Worm (Caenorhabditis elegans): Measurements from ENCODE around the gene cdh-12.

DNA sequence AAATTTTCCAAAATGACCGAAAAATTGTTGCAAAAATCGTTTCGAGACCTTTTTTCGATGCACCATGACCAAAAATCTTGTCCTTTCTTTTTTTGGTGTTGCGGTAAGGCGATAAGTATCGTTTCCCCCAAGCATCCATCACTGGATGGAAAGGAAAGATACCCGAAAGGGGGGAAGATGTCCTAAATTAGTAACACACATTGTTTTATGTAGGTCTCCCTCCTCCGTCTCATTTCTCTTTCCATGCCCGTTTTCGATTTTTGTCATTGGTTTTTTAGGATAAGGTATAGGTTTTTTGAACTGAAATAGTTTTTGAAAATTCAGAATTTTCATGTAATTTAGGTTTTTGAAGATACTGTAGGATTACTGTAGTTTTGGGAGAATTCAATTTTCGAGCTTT lies 2.4 kb upstream of the cdh-12 start:
- no peak for TF ChIP-seq ztf-22 (GFP tag; optimal IDR thresholded peaks at IDR 0.05)
- TF ChIP-seq lin-35 (GFP tag; optimal IDR thresholded peaks at IDR 0.05) = no peak
- no peak for TF ChIP-seq attf-5 (GFP tag; optimal IDR thresholded peaks at IDR 0.05)
- no peak for TF ChIP-seq akir-1 (GFP tag; optimal IDR thresholded peaks at IDR 0.05)
- TF ChIP-seq cebp-1 (GFP tag; IDR thresholded peaks at IDR 0.05) = no peak
- no peak for TF ChIP-seq cebp-1 (tag; optimal IDR thresholded peaks at IDR 0.05)
- no peak for TF ChIP-seq snpc-4 (GFP tag; optimal IDR thresholded peaks at IDR 0.05)
- TF ChIP-seq snpc-4 (tag; optimal IDR thresholded peaks at IDR 0.05) = no peak
- TF ChIP-seq D2030.7 (GFP tag; IDR thresholded peaks at IDR 0.05) = no peak
- TF ChIP-seq ets-4 (GFP tag; optimal IDR thresholded peaks at IDR 0.05) = no peak
- TF ChIP-seq F23B12.7 (tag; optimal IDR thresholded peaks at IDR 0.05; ENCODE audit: insufficient read depth) = no peak
- no peak for TF ChIP-seq unc-130 (GFP tag; optimal IDR thresholded peaks at IDR 0.05)
- no peak for TF ChIP-seq mcd-1 (GFP tag; IDR thresholded peaks at IDR 0.05)
- no peak for TF ChIP-seq nhr-27 (tag; optimal IDR thresholded peaks at IDR 0.05)
- no peak for TF ChIP-seq ztf-26 (tag; optimal IDR thresholded peaks at IDR 0.05)
- TF ChIP-seq zim-3 (tag; optimal IDR thresholded peaks at IDR 0.05) = no peak
